Worm (Caenorhabditis elegans) whole organism, L3 larva: ENCODE measurements around the gene aptf-4.

Source experiments
- R02D3.7 ChIP-seq: fragments of 150-350 bp; optimal IDR thresholded peaks from 2 replicates; lab custom pipeline; 2014; ENCODE audit warnings: missing biosample characterization, missing genetic modification characterization
- mdl-1 ChIP-seq: fragments of 150-350 bp; optimal IDR thresholded peaks from 2 replicates; lab custom pipeline; 2014; ENCODE audit warnings: missing biosample characterization, missing genetic modification characterization
- skn-1 ChIP-seq: fragments of 150-350 bp; optimal IDR thresholded peaks from 2 replicates; lab custom pipeline; 2014; ENCODE audit warnings: missing biosample characterization, missing genetic modification characterization

DNA sequence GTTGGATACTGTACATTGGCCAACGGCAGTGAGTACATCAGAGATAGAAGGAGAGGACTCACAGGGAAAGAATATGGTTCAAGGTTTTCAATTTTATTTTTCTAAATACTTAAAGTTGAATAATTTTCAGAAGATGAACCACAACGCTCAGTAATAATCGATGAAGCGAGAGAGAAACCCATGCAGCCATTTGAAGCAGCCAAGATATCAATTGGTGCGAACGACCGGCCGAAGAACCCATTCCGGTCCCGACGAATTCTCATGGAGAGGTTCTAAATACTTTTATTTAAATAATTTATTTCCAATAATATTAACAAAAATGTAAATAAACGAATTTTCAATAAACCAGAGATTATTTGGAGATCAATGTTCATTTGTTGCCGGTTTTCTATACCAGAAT is 9.4 kb downstream of the aptf-4 start, which contains the start of gene pigg-1:
- TF ChIP-seq R02D3.7 (tag; lab: Kevin White, UChicago) (no peak), skn-1 (tag; lab: Kevin White, UChicago) (no peak), mdl-1 (tag; lab: Kevin White, UChicago) (no peak)
